Fruit fly (Drosophila melanogaster): ENCODE results near the gene CG6418.
A peak's percentile ranks its signal among the peaks of the same experiment; 100 is the strongest.

The CG6418 gene

dm6 chr3L:10899087-10899511, 20.3 kb upstream of the CG6418 start, which contains the start of gene Aps:
Gene Aps (minus strand): TSS chr3L:10899123.
- TF ChIP-seq rgr (GFP tag; optimal IDR thresholded peaks at IDR 0.05) (peak; percentile 38), woc (GFP tag; optimal IDR thresholded peaks at IDR 0.05) (no peak), Mio (GFP tag; optimal IDR thresholded peaks at IDR 0.05) (no peak), Myc (optimal IDR thresholded peaks at IDR 0.05) (peak; percentile 89), sv (GFP tag; optimal IDR thresholded peaks at IDR 0.05) (peak; percentile 15), CrebA (GFP tag; optimal IDR thresholded peaks at IDR 0.05; ENCODE audit: borderline replicate concordance) (no peak), Hnf4 (GFP tag; optimal IDR thresholded peaks at IDR 0.05) (peak; percentile 67), dl (GFP tag; optimal IDR thresholded peaks at IDR 0.05; ENCODE audit: insufficient read depth in 1 of 2, partially characterized antibody in 2 of 2) (no peak), OdsH (GFP tag; optimal IDR thresholded peaks at IDR 0.05) (peak; percentile 23), foxo (GFP tag; optimal IDR thresholded peaks at IDR 0.05) (peak in 1 of 2 experiments; percentile 63), tai (GFP tag; optimal IDR thresholded peaks at IDR 0.05) (peak; percentile 78), fru (GFP tag; optimal IDR thresholded peaks at IDR 0.05) (peak; percentile 48), br (GFP tag; optimal IDR thresholded peaks at IDR 0.05) (peak; percentile 48), CG32264 (GFP tag; optimal IDR thresholded peaks at IDR 0.05) (no peak), Hr78 (GFP tag; optimal IDR thresholded peaks at IDR 0.05) (no peak), psq (GFP tag; optimal IDR thresholded peaks at IDR 0.05) (peak; percentile 80), Abd-B (GFP tag; optimal IDR thresholded peaks at IDR 0.05) (no peak), h (GFP tag; optimal IDR thresholded peaks at IDR 0.05) (peak; percentile 63), Jra (GFP tag; optimal IDR thresholded peaks at IDR 0.05) (no peak), HLH106 (tag; optimal IDR thresholded peaks at IDR 0.05) (peak; percentile 43), Hr83 (GFP tag; optimal IDR thresholded peaks at IDR 0.05; ENCODE audit: poor library complexity, severe bottlenecking) (peak; percentile 47), ey (GFP tag; optimal IDR thresholded peaks at IDR 0.05) (peak; percentile 35), pan (optimal IDR thresholded peaks at IDR 0.05) (no peak), sage (GFP tag; optimal IDR thresholded peaks at IDR 0.05) (no peak), brk (GFP tag; optimal IDR thresholded peaks at IDR 0.05) (peak; percentile 46), dmrt93B (GFP tag; optimal IDR thresholded peaks at IDR 0.05) (no peak), Vsx2 (GFP tag; optimal IDR thresholded peaks at IDR 0.05; ENCODE audit: partially characterized antibody) (peak; percentile 78), usp (GFP tag; optimal IDR thresholded peaks at IDR 0.05) (no peak), CG9705 (GFP tag; optimal IDR thresholded peaks at IDR 0.05) (peak; percentile 15)

dm6 chr3L:10898256-10898735, 19.5 kb upstream of the CG6418 start:
- TF ChIP-seq br (GFP tag; optimal IDR thresholded peaks at IDR 0.05) (no peak), dmrt93B (GFP tag; optimal IDR thresholded peaks at IDR 0.05) (no peak), Mio (GFP tag; optimal IDR thresholded peaks at IDR 0.05) (no peak), Jra (GFP tag; optimal IDR thresholded peaks at IDR 0.05) (no peak), N (GFP tag; optimal IDR thresholded peaks at IDR 0.05) (peak; percentile 42), h (GFP tag; optimal IDR thresholded peaks at IDR 0.05) (peak; percentile 16), psq (GFP tag; optimal IDR thresholded peaks at IDR 0.05) (peak; percentile 77), dsf (GFP tag; optimal IDR thresholded peaks at IDR 0.05; ENCODE audit: borderline replicate concordance) (no peak), Hr83 (GFP tag; optimal IDR thresholded peaks at IDR 0.05; ENCODE audit: poor library complexity, severe bottlenecking) (no peak), Rel (GFP tag; optimal IDR thresholded peaks at IDR 0.05) (no peak), Rel (tag; optimal IDR thresholded peaks at IDR 0.05) (peak; percentile 32), Dfd (GFP tag; optimal IDR thresholded peaks at IDR 0.05) (no peak)

dm6 chr3L:10897534-10898255, 18.9 kb upstream of the CG6418 start:
- no peak for TF ChIP-seq sv (GFP tag; optimal IDR thresholded peaks at IDR 0.05)
- TF ChIP-seq tai (GFP tag; optimal IDR thresholded peaks at IDR 0.05): no peak
- no peak for TF ChIP-seq Sp1 (GFP tag; optimal IDR thresholded peaks at IDR 0.05)
- TF ChIP-seq sage (GFP tag; optimal IDR thresholded peaks at IDR 0.05): no peak
- TF ChIP-seq woc (GFP tag; optimal IDR thresholded peaks at IDR 0.05): peak; percentile 3
- TF ChIP-seq N (GFP tag; optimal IDR thresholded peaks at IDR 0.05): peak; percentile 42
- TF ChIP-seq HLH106 (tag; optimal IDR thresholded peaks at IDR 0.05): no peak
- no peak for TF ChIP-seq ey (GFP tag; optimal IDR thresholded peaks at IDR 0.05)
- peak in 1 of 2 experiments; percentile 41 for TF ChIP-seq dl (GFP tag; optimal IDR thresholded peaks at IDR 0.05; ENCODE audit: insufficient read depth in 1 of 2, partially characterized antibody in 2 of 2)
- TF ChIP-seq CG32264 (GFP tag; optimal IDR thresholded peaks at IDR 0.05): no peak
- no peak for TF ChIP-seq OdsH (GFP tag; optimal IDR thresholded peaks at IDR 0.05)
- peak; percentile 13 for TF ChIP-seq fru (GFP tag; optimal IDR thresholded peaks at IDR 0.05)
- TF ChIP-seq h (GFP tag; optimal IDR thresholded peaks at IDR 0.05): peak; percentile 27
- no peak for TF ChIP-seq Jra (GFP tag; optimal IDR thresholded peaks at IDR 0.05)
- peak; percentile 16 for TF ChIP-seq rgr (GFP tag; optimal IDR thresholded peaks at IDR 0.05)
- TF ChIP-seq brk (GFP tag; optimal IDR thresholded peaks at IDR 0.05): no peak
- no peak for TF ChIP-seq CrebA (GFP tag; optimal IDR thresholded peaks at IDR 0.05; ENCODE audit: borderline replicate concordance)
- no peak for TF ChIP-seq Hr83 (GFP tag; optimal IDR thresholded peaks at IDR 0.05; ENCODE audit: poor library complexity, severe bottlenecking)
- TF ChIP-seq Dif (GFP tag; optimal IDR thresholded peaks at IDR 0.05; ENCODE audit: partially characterized antibody): peak; percentile 44
- no peak for TF ChIP-seq dmrt93B (GFP tag; optimal IDR thresholded peaks at IDR 0.05)
- peak; percentile 89 for TF ChIP-seq psq (GFP tag; optimal IDR thresholded peaks at IDR 0.05)
- TF ChIP-seq lola (GFP tag; optimal IDR thresholded peaks at IDR 0.05): no peak
- no peak for TF ChIP-seq CG9705 (GFP tag; optimal IDR thresholded peaks at IDR 0.05)
- TF ChIP-seq GATAd (GFP tag; optimal IDR thresholded peaks at IDR 0.05): no peak
- TF ChIP-seq foxo (GFP tag; optimal IDR thresholded peaks at IDR 0.05): no peak
- peak; percentile 11 for TF ChIP-seq br (GFP tag; optimal IDR thresholded peaks at IDR 0.05)
- TF ChIP-seq dsf (GFP tag; optimal IDR thresholded peaks at IDR 0.05; ENCODE audit: borderline replicate concordance): no peak
- TF ChIP-seq Rel (GFP tag; optimal IDR thresholded peaks at IDR 0.05): no peak
- peak; percentile 53 for TF ChIP-seq Rel (tag; optimal IDR thresholded peaks at IDR 0.05)
- TF ChIP-seq Myc (optimal IDR thresholded peaks at IDR 0.05): no peak
- no peak for TF ChIP-seq Abd-B (GFP tag; optimal IDR thresholded peaks at IDR 0.05)
- no peak for TF ChIP-seq pan (optimal IDR thresholded peaks at IDR 0.05)
- TF ChIP-seq Vsx2 (GFP tag; optimal IDR thresholded peaks at IDR 0.05; ENCODE audit: partially characterized antibody): no peak
- no peak for TF ChIP-seq jim (GFP tag; optimal IDR thresholded peaks at IDR 0.05)
- TF ChIP-seq usp (GFP tag; optimal IDR thresholded peaks at IDR 0.05): no peak

Data from whole organism, wandering third instar larva.